Worm (Caenorhabditis elegans): ENCODE measurements around the gene Y54B9A.1.

ce11 chrV:9414516-9414915, 24.8 kb downstream of the Y54B9A.1 start, which contains the start of gene F36D4.4:
- TF ChIP-seq nhr-12 (tag; optimal IDR thresholded peaks at IDR 0.05), result no peak
- no peak for TF ChIP-seq lin-13 (tag; optimal IDR thresholded peaks at IDR 0.05)
- TF ChIP-seq unc-39 (tag; optimal IDR thresholded peaks at IDR 0.05), result no peak
- TF ChIP-seq ceh-43 (GFP tag; optimal IDR thresholded peaks at IDR 0.05), result no peak
- TF ChIP-seq lsy-2 (tag; optimal IDR thresholded peaks at IDR 0.05), result no peak
- TF ChIP-seq snpc-4 (tag; optimal IDR thresholded peaks at IDR 0.05), result no peak

All from whole organism, mixed stage, embryonic.